Fruit fly (Drosophila melanogaster) whole organism, embryonic: ENCODE data around the gene CG34248.
A peak's percentile ranks its signal among the peaks of the same experiment; 100 is the strongest.

Source experiments
- ATbp ChIP-seq: fragments of 200-800 bp; sonication (Bioruptor generic); optimal IDR thresholded peaks from 2 replicates; lab custom pipeline; 2017; ENCODE audit warnings: missing biosample characterization, mild to moderate bottlenecking, missing genetic modification characterization, missing genetic modification reagents
- Abd-B ChIP-seq: fragments of 200-800 bp; sonication (Bioruptor generic); optimal IDR thresholded peaks from 2 replicates; lab custom pipeline; 2018; ENCODE audit warnings: missing biosample characterization, mild to moderate bottlenecking, missing genetic modification characterization, moderate library complexity
- Antp ChIP-seq: fragments of 200-800 bp; sonication (Bioruptor generic); optimal IDR thresholded peaks from 3 replicates; lab custom pipeline; 2016; ENCODE audit warnings: missing biosample characterization, missing genetic modification characterization
- Asciz ChIP-seq: fragments of 200-800 bp; sonication (Bioruptor generic); optimal IDR thresholded peaks from 2 replicates; lab custom pipeline; 2017; ENCODE audit warnings: missing biosample characterization, mild to moderate bottlenecking, missing genetic modification characterization, missing genetic modification reagents
- CG10274 ChIP-seq: fragments of 200-800 bp; sonication (Bioruptor generic); optimal IDR thresholded peaks from 3 replicates; lab custom pipeline; 2017; ENCODE audit warnings: missing biosample characterization, mild to moderate bottlenecking, missing genetic modification characterization
- CG11398 ChIP-seq: fragments of 200-800 bp; sonication (Bioruptor generic); optimal IDR thresholded peaks from 2 replicates; lab custom pipeline; 2016; ENCODE audit warnings: missing biosample characterization, missing genetic modification characterization
- CG14667 ChIP-seq: fragments of 200-800 bp; sonication (Bioruptor generic); IDR thresholded peaks from 2 replicates; pipeline ENCODE4 v1.3.6; 2022; ENCODE audit warnings: missing biosample characterization, missing genetic modification characterization
- CG14710 ChIP-seq: fragments of 200-800 bp; sonication (Bioruptor generic); optimal IDR thresholded peaks from 3 replicates; lab custom pipeline; 2019; ENCODE audit warnings: missing biosample characterization, mild to moderate bottlenecking, missing genetic modification characterization, moderate library complexity
- CG14965 ChIP-seq: fragments of 200-800 bp; sonication (Bioruptor generic); optimal IDR thresholded peaks from 2 replicates; lab custom pipeline; 2016; ENCODE audit warnings: missing biosample characterization, missing genetic modification characterization, borderline replicate concordance
- CG17912 ChIP-seq: fragments of 200-800 bp; sonication (Bioruptor generic); optimal IDR thresholded peaks from 2 replicates; lab custom pipeline; 2018; ENCODE audit warnings: missing biosample characterization, mild to moderate bottlenecking, missing genetic modification characterization
- CG18764 ChIP-seq: fragments of 200-800 bp; sonication (Bioruptor generic); optimal IDR thresholded peaks from 3 replicates; lab custom pipeline; 2016; ENCODE audit warnings: missing biosample characterization, missing genetic modification characterization
- CG2712 ChIP-seq: fragments of 200-800 bp; optimal IDR thresholded peaks from 3 replicates; lab custom pipeline; 2019; ENCODE audit warnings: missing biosample characterization, mild to moderate bottlenecking, missing genetic modification characterization, moderate library complexity
- CG32532 ChIP-seq: fragments of 200-800 bp; sonication (Bioruptor generic); IDR thresholded peaks from 2 replicates; pipeline ENCODE4 v1.3.6; 2022; ENCODE audit warnings: missing biosample characterization, missing genetic modification characterization
- CG34224 ChIP-seq: fragments of 200-800 bp; sonication (Bioruptor generic); IDR thresholded peaks from 3 replicates; pipeline ENCODE4 v1.3.6; 2022; ENCODE audit warnings: missing biosample characterization, missing genetic modification characterization; ENCODE audit not compliant: partially characterized antibody
- CG3726 ChIP-seq: fragments of 200-800 bp; sonication (Bioruptor generic); IDR thresholded peaks from 3 replicates; pipeline ENCODE4, ENCODE4 v1.3.6; 2022; ENCODE audit warnings: missing biosample characterization, missing genetic modification characterization
- CG6813 ChIP-seq: fragments of 200-800 bp; sonication (Bioruptor generic); optimal IDR thresholded peaks from 2 replicates; lab custom pipeline; 2017; ENCODE audit warnings: missing biosample characterization, missing genetic modification characterization, mild to moderate bottlenecking, moderate library complexity, missing genetic modification reagents
- CG6854 ChIP-seq: fragments of 200-800 bp; sonication (Bioruptor generic); optimal IDR thresholded peaks from 3 replicates; lab custom pipeline; 2017; ENCODE audit warnings: missing biosample characterization, mild to moderate bottlenecking, missing genetic modification characterization
- CG8089 ChIP-seq: fragments of 200-800 bp; sonication (Bioruptor generic); optimal IDR thresholded peaks from 3 replicates; lab custom pipeline; 2016; ENCODE audit warnings: missing biosample characterization, missing genetic modification characterization
- CG8290 ChIP-seq, 3 experiments: fragments of 200-800 bp; sonication (Bioruptor generic); optimal IDR thresholded peaks; 2 replicates each; lab custom pipeline; 2016 to 2019; ENCODE audit warnings: missing biosample characterization in 3 of 3, missing genetic modification characterization in 3 of 3, mild to moderate bottlenecking in 2 of 3, moderate library complexity in 1 of 3
- CG9437 ChIP-seq: fragments of 200-800 bp; sonication (Bioruptor generic); optimal IDR thresholded peaks from 2 replicates; lab custom pipeline; 2018; ENCODE audit warnings: missing biosample characterization, mild to moderate bottlenecking, missing genetic modification characterization
- Fer1 ChIP-seq: fragments of 200-800 bp; sonication (Bioruptor generic); optimal IDR thresholded peaks from 2 replicates; lab custom pipeline; 2017; ENCODE audit warnings: missing biosample characterization, mild to moderate bottlenecking, missing genetic modification characterization
- Hmr ChIP-seq: fragments of 200-800 bp; sonication (Bioruptor generic); optimal IDR thresholded peaks from 3 replicates; lab custom pipeline; 2017; ENCODE audit warnings: mild to moderate bottlenecking, missing biosample characterization, missing genetic modification reagents, missing genetic modification characterization
- MESR4 ChIP-seq: fragments of 200-800 bp; sonication (Bioruptor generic); optimal IDR thresholded peaks from 2 replicates; lab custom pipeline; 2018; ENCODE audit warnings: missing biosample characterization, mild to moderate bottlenecking, missing genetic modification characterization, moderate library complexity
- Mes4 ChIP-seq: fragments of 200-800 bp; sonication (Bioruptor generic); optimal IDR thresholded peaks from 2 replicates; lab custom pipeline; 2016; ENCODE audit warnings: missing biosample characterization, missing genetic modification characterization
- NFAT ChIP-seq: fragments of 200-800 bp; sonication (Bioruptor generic); IDR thresholded peaks from 2 replicates; pipeline ENCODE4 v1.3.6; 2022; ENCODE audit warnings: missing biosample characterization, missing genetic modification characterization
- NfI ChIP-seq: fragments of 200-800 bp; sonication (Bioruptor generic); optimal IDR thresholded peaks from 3 replicates; lab custom pipeline; 2018; ENCODE audit warnings: missing biosample characterization, mild to moderate bottlenecking, missing genetic modification characterization, moderate library complexity
- Poxn ChIP-seq: fragments of 200-800 bp; sonication (Bioruptor generic); IDR thresholded peaks from 2 replicates; pipeline ENCODE4 v1.3.6; 2022; ENCODE audit warnings: missing biosample characterization, missing genetic modification characterization
- Scr ChIP-seq: fragments of 200-800 bp; sonication (Bioruptor generic); IDR thresholded peaks from 2 replicates; pipeline ENCODE4 v1.3.6; 2022; ENCODE audit warnings: missing biosample characterization, missing genetic modification characterization; ENCODE audit not compliant: partially characterized antibody
- Usf ChIP-seq: fragments of 200-800 bp; sonication (Bioruptor generic); optimal IDR thresholded peaks from 2 replicates; lab custom pipeline; 2017; ENCODE audit warnings: missing genotype, missing biosample characterization, missing genetic modification characterization
- ato ChIP-seq: fragments of 200-800 bp; sonication (Bioruptor generic); IDR thresholded peaks from 2 replicates; pipeline ENCODE4 v1.3.6; 2022; ENCODE audit warnings: missing biosample characterization, missing genetic modification characterization; ENCODE audit not compliant: partially characterized antibody
- br ChIP-seq: fragments of >200 bp; optimal IDR thresholded peaks from 2 replicates; lab custom pipeline; 2017
- btn ChIP-seq: fragments of 200-800 bp; sonication (Bioruptor generic); optimal IDR thresholded peaks from 2 replicates; lab custom pipeline; 2016; ENCODE audit warnings: missing biosample characterization, missing genetic modification characterization
- chn ChIP-seq: fragments of 200-800 bp; sonication (Bioruptor generic); optimal IDR thresholded peaks from 2 replicates; lab custom pipeline; 2016; ENCODE audit warnings: missing biosample characterization, missing genetic modification characterization
- corto ChIP-seq: fragments of 200-800 bp; sonication (Bioruptor generic); optimal IDR thresholded peaks from 2 replicates; lab custom pipeline; 2016; ENCODE audit warnings: missing biosample characterization, mild to moderate bottlenecking, missing genetic modification characterization, moderate library complexity
- ems ChIP-seq: fragments of 200-800 bp; sonication (Bioruptor generic); optimal IDR thresholded peaks from 3 replicates; lab custom pipeline; 2016; ENCODE audit warnings: missing biosample characterization, missing genetic modification characterization
- fd102C ChIP-seq: fragments of 200-800 bp; sonication (Bioruptor generic); optimal IDR thresholded peaks from 2 replicates; lab custom pipeline; 2018; ENCODE audit warnings: missing biosample characterization, mild to moderate bottlenecking, missing genetic modification characterization, moderate library complexity
- ham ChIP-seq: fragments of 200-800 bp; sonication (Bioruptor generic); IDR thresholded peaks from 2 replicates; pipeline ENCODE4 v1.3.6; 2022; ENCODE audit warnings: missing biosample characterization, missing genetic modification characterization
- hb ChIP-seq: fragments of 200-800 bp; sonication (Bioruptor generic); IDR thresholded peaks from 3 replicates; pipeline ENCODE4 v1.3.6; 2022; ENCODE audit warnings: missing biosample characterization, missing genetic modification characterization; ENCODE audit not compliant: partially characterized antibody
- hkb ChIP-seq, 2 experiments: fragments of 200-800 bp in 1 of 2; fragments of >200 bp in 1 of 2; sonication (Bioruptor generic) in 1 of 2; IDR thresholded peaks in 1 of 2; optimal IDR thresholded peaks in 1 of 2; 2 replicates each; pipeline versions ENCODE4 v1.3.6 to Lab custom; 2017 to 2022; ENCODE audit warnings: missing biosample characterization in 1 of 2, missing genetic modification characterization in 1 of 2
- kah ChIP-seq: fragments of 200-800 bp; sonication (Bioruptor generic); optimal IDR thresholded peaks from 2 replicates; lab custom pipeline; 2018; ENCODE audit warnings: missing biosample characterization, mild to moderate bottlenecking, missing genetic modification characterization
- klu ChIP-seq: fragments of 200-800 bp; sonication (Bioruptor generic); IDR thresholded peaks from 2 replicates; pipeline ENCODE4 v1.3.6; 2022; ENCODE audit warnings: missing biosample characterization, missing genetic modification characterization
- kni ChIP-seq: fragments of 200-800 bp; sonication (Bioruptor generic); optimal IDR thresholded peaks from 3 replicates; lab custom pipeline; 2017; ENCODE audit warnings: mild to moderate bottlenecking, missing biosample characterization, missing genetic modification reagents, missing genetic modification characterization
- lab ChIP-seq: fragments of 200-800 bp; sonication (Bioruptor generic); optimal IDR thresholded peaks from 3 replicates; lab custom pipeline; 2017; ENCODE audit warnings: missing biosample characterization, missing genetic modification characterization, mild to moderate bottlenecking, moderate library complexity, missing genetic modification reagents
- maf-S ChIP-seq: fragments of 200-800 bp; sonication (Bioruptor generic); optimal IDR thresholded peaks from 2 replicates; lab custom pipeline; 2016; ENCODE audit warnings: missing biosample characterization, missing genetic modification characterization
- nmo ChIP-seq: fragments of 200-800 bp; sonication (Bioruptor generic); optimal IDR thresholded peaks from 2 replicates; lab custom pipeline; 2018; ENCODE audit warnings: missing biosample characterization, mild to moderate bottlenecking, missing genetic modification characterization, moderate library complexity
- salm ChIP-seq: fragments of 200-800 bp; sonication (Bioruptor generic); optimal IDR thresholded peaks from 2 replicates; lab custom pipeline; 2018; ENCODE audit warnings: missing biosample characterization, mild to moderate bottlenecking, missing genetic modification characterization
- toy ChIP-seq: fragments of 200-800 bp; sonication (Bioruptor generic); IDR thresholded peaks from 2 replicates; pipeline ENCODE4 v1.3.6; 2022; ENCODE audit warnings: missing biosample characterization, missing genetic modification characterization
- zen2 ChIP-seq: fragments of 200-800 bp; sonication (Bioruptor generic); IDR thresholded peaks from 3 replicates; pipeline ENCODE4 v1.3.6; 2022; ENCODE audit warnings: missing biosample characterization, missing genetic modification characterization; ENCODE audit not compliant: partially characterized antibody
- zf30C ChIP-seq: fragments of 200-800 bp; sonication (Bioruptor generic); optimal IDR thresholded peaks from 3 replicates; lab custom pipeline; 2018; ENCODE audit warnings: missing biosample characterization, mild to moderate bottlenecking, missing genetic modification characterization
- zfh2 ChIP-seq: fragments of 200-800 bp; sonication (Bioruptor generic); optimal IDR thresholded peaks from 2 replicates; lab custom pipeline; 2016; ENCODE audit warnings: missing biosample characterization, missing genetic modification characterization

CG34248 gene

dm6 chr3L:16231857-16232256 lies 38.8 kb downstream of the CG34248 start, which contains the start of the genes PDCD-5 and MED10 (continued):
- peak; percentile 92 for TF ChIP-seq MESR4 (GFP tag; lab: Kevin White, UChicago)
- TF ChIP-seq Usf, result no peak
- no peak for TF ChIP-seq Asciz
- no peak for TF ChIP-seq toy (GFP tag; lab: Robert Waterston, UW)
- no peak for TF ChIP-seq CG8089 (GFP tag; lab: Kevin White, UChicago)
- TF ChIP-seq CG3726, result no peak
- no peak for TF ChIP-seq ems (GFP tag; lab: Kevin White, UChicago)
- TF ChIP-seq Scr (GFP tag; lab: Robert Waterston, UW), result peak; percentile 46
- TF ChIP-seq CG9437, result no peak
- no peak for TF ChIP-seq CG8290 (GFP tag; optimal IDR thresholded peaks at IDR 0.05; lab: Kevin White, UChicago)
- TF ChIP-seq CG8290 (tag; optimal IDR thresholded peaks at IDR 0.05; lab: Kevin White, UChicago), result no peak
- no peak for TF ChIP-seq Hmr
- TF ChIP-seq zf30C (GFP tag; lab: Kevin White, UChicago), result no peak
- no peak for TF ChIP-seq klu (GFP tag; lab: Robert Waterston, UW)
- TF ChIP-seq corto (GFP tag; lab: Kevin White, UChicago), result no peak
- TF ChIP-seq CG10274, result no peak
- no peak for TF ChIP-seq hb (GFP tag; lab: Robert Waterston, UW)
- TF ChIP-seq chn, result no peak
- TF ChIP-seq CG14965, result no peak
- TF ChIP-seq Poxn (GFP tag; lab: Robert Waterston, UW), result no peak
- no peak for TF ChIP-seq maf-S (GFP tag; lab: Kevin White, UChicago)
- no peak for TF ChIP-seq ato (GFP tag; lab: Robert Waterston, UW)
- no peak for TF ChIP-seq CG14667
- TF ChIP-seq lab (GFP tag; lab: Kevin White, UChicago), result no peak
- TF ChIP-seq Abd-B (GFP tag; lab: Kevin White, UChicago), result peak; percentile 16
- no peak for TF ChIP-seq Mes4
- TF ChIP-seq CG11398 (GFP tag; lab: Kevin White, UChicago), result no peak
- TF ChIP-seq ham (GFP tag; lab: Robert Waterston, UW), result no peak
- TF ChIP-seq NfI (GFP tag; lab: Kevin White, UChicago), result peak; percentile 35
- no peak for TF ChIP-seq zen2 (GFP tag; lab: Robert Waterston, UW)
- no peak for TF ChIP-seq CG18764 (GFP tag; lab: Kevin White, UChicago)
- no peak for TF ChIP-seq salm (tag; lab: Kevin White, UChicago)
- TF ChIP-seq kni, result no peak
- TF ChIP-seq kah (GFP tag; lab: Kevin White, UChicago), result no peak
- TF ChIP-seq Antp (GFP tag; lab: Kevin White, UChicago), result no peak
- no peak for TF ChIP-seq ATbp (GFP tag; lab: Kevin White, UChicago)
- no peak for TF ChIP-seq br (lab: Kevin White, UChicago)
- TF ChIP-seq CG17912, result peak; percentile 55
- TF ChIP-seq hkb (optimal IDR thresholded peaks at IDR 0.05; lab: Kevin White, UChicago), result no peak
- no peak for TF ChIP-seq hkb (GFP tag; IDR thresholded peaks at IDR 0.05; lab: Robert Waterston, UW)
- TF ChIP-seq zfh2 (GFP tag; lab: Kevin White, UChicago), result no peak
- TF ChIP-seq CG14710 (tag; lab: Kevin White, UChicago), result peak; percentile 83
- TF ChIP-seq nmo (GFP tag; lab: Kevin White, UChicago), result peak; percentile 70
- no peak for TF ChIP-seq CG6813 (GFP tag; lab: Kevin White, UChicago)
- TF ChIP-seq btn, result no peak
- no peak for TF ChIP-seq NFAT (GFP tag; lab: Robert Waterston, UW)
- no peak for TF ChIP-seq CG2712 (tag; lab: Kevin White, UChicago)
- no peak for TF ChIP-seq CG32532 (GFP tag; lab: Robert Waterston, UW)
- no peak for TF ChIP-seq CG6854 (GFP tag; lab: Kevin White, UChicago)
- no peak for TF ChIP-seq fd102C (GFP tag; lab: Kevin White, UChicago)
- TF ChIP-seq Fer1, result no peak
- no peak for TF ChIP-seq CG34224 (GFP tag; lab: Robert Waterston, UW)
